Fruit fly (Drosophila melanogaster) whole organism, prepupa: ENCODE measurements around the gene CG1113.

ENCODE experiments used
- Blimp-1 ChIP-seq: fragments of 200-800 bp; sonication (Bioruptor generic); optimal IDR thresholded peaks from 3 replicates; lab custom pipeline; 2017; ENCODE audit warnings: missing biosample characterization, missing genetic modification characterization, mild to moderate bottlenecking, moderate library complexity, missing genetic modification reagents
- CG10669 ChIP-seq: fragments of 200-800 bp; sonication (Bioruptor generic); optimal IDR thresholded peaks from 3 replicates; lab custom pipeline; 2018; ENCODE audit warnings: missing biosample characterization, mild to moderate bottlenecking, missing genetic modification characterization, moderate library complexity
- CG11294 ChIP-seq: fragments of 200-800 bp; sonication (Bioruptor generic); IDR thresholded peaks from 2 replicates; pipeline ENCODE4 v1.3.6; 2022; ENCODE audit warnings: missing biosample characterization, missing genetic modification characterization
- CG11902 ChIP-seq: fragments of 200-800 bp; sonication (Bioruptor generic); optimal IDR thresholded peaks from 3 replicates; lab custom pipeline; 2016; ENCODE audit warnings: missing biosample characterization, missing genetic modification characterization
- CG15336 ChIP-seq: fragments of 200-800 bp; sonication (Bioruptor generic); IDR thresholded peaks from 2 replicates; pipeline ENCODE4 v1.3.6; 2022; ENCODE audit warnings: missing biosample characterization, missing genetic modification characterization
- CG16779 ChIP-seq: fragments of 200-800 bp; sonication (Bioruptor generic); optimal IDR thresholded peaks from 3 replicates; lab custom pipeline; 2017; ENCODE audit warnings: missing biosample characterization, mild to moderate bottlenecking, missing genetic modification characterization
- CG3032 ChIP-seq: fragments of 200-800 bp; optimal IDR thresholded peaks from 2 replicates; lab custom pipeline; 2019; ENCODE audit warnings: missing biosample characterization, mild to moderate bottlenecking, missing genetic modification characterization, moderate library complexity
- CG31627 ChIP-seq: fragments of 200-800 bp; sonication (Bioruptor generic); optimal IDR thresholded peaks from 3 replicates; lab custom pipeline; 2016; ENCODE audit warnings: missing biosample characterization, missing genetic modification characterization
- CG32006 ChIP-seq: fragments of 200-800 bp; sonication (Bioruptor generic); optimal IDR thresholded peaks from 3 replicates; lab custom pipeline; 2017; ENCODE audit warnings: missing biosample characterization, mild to moderate bottlenecking, missing genetic modification characterization
- CG3919 ChIP-seq: fragments of 200-800 bp; sonication (Bioruptor generic); optimal IDR thresholded peaks from 3 replicates; lab custom pipeline; 2016; ENCODE audit warnings: missing biosample characterization, missing genetic modification characterization
- CG4318 ChIP-seq: fragments of 200-800 bp; sonication (Bioruptor generic); optimal IDR thresholded peaks from 3 replicates; lab custom pipeline; 2017; ENCODE audit warnings: missing biosample characterization, mild to moderate bottlenecking, missing genetic modification characterization
- CG6163 ChIP-seq: fragments of 200-800 bp; sonication (Bioruptor generic); IDR thresholded peaks from 3 replicates; pipeline ENCODE4 v1.3.6; 2022; ENCODE audit warnings: missing biosample characterization, missing genetic modification characterization
- CG6276 ChIP-seq: fragments of 200-800 bp; sonication (Bioruptor generic); optimal IDR thresholded peaks from 2 replicates; lab custom pipeline; 2017; ENCODE audit warnings: missing biosample characterization, mild to moderate bottlenecking, missing genetic modification characterization
- CG6792 ChIP-seq: fragments of 200-800 bp; sonication (Bioruptor generic); optimal IDR thresholded peaks from 3 replicates; lab custom pipeline; 2016; ENCODE audit warnings: missing biosample characterization, missing genetic modification characterization
- CG6808 ChIP-seq: fragments of 200-800 bp; sonication (Bioruptor generic); optimal IDR thresholded peaks from 3 replicates; lab custom pipeline; 2017; ENCODE audit warnings: missing biosample characterization, missing genetic modification characterization, mild to moderate bottlenecking, moderate library complexity, missing genetic modification reagents
- CG6854 ChIP-seq: fragments of 200-800 bp; sonication (Bioruptor generic); optimal IDR thresholded peaks from 2 replicates; lab custom pipeline; 2017; ENCODE audit warnings: missing biosample characterization, mild to moderate bottlenecking, missing genetic modification characterization
- CG7368 ChIP-seq: fragments of 200-800 bp; sonication (Bioruptor generic); optimal IDR thresholded peaks from 3 replicates; lab custom pipeline; 2016; ENCODE audit warnings: missing biosample characterization, missing genetic modification characterization
- CG8119 ChIP-seq: fragments of 200-800 bp; sonication (Bioruptor generic); IDR thresholded peaks from 3 replicates; pipeline ENCODE4 v1.3.6; 2022; ENCODE audit warnings: missing biosample characterization, missing genetic modification characterization
- CG8632 ChIP-seq: fragments of 200-800 bp; sonication (Bioruptor generic); optimal IDR thresholded peaks from 3 replicates; lab custom pipeline; 2016; ENCODE audit warnings: missing biosample characterization, missing genetic modification characterization
- Eip75B ChIP-seq: fragments of 200-800 bp; sonication (Bioruptor generic); optimal IDR thresholded peaks from 3 replicates; lab custom pipeline; 2016; ENCODE audit warnings: missing biosample characterization, missing genetic modification characterization
- Eip78C ChIP-seq: fragments of 200-800 bp; sonication (Bioruptor generic); peaks from one replicate; lab custom pipeline; 2016; ENCODE audit warnings: missing biosample characterization, missing genetic modification characterization
- Ets21C ChIP-seq: fragments of 200-800 bp; sonication (Bioruptor generic); optimal IDR thresholded peaks from 3 replicates; lab custom pipeline; 2016; ENCODE audit warnings: missing biosample characterization, missing genetic modification characterization
- Ets96B ChIP-seq: fragments of 200-800 bp; optimal IDR thresholded peaks from 2 replicates; lab custom pipeline; 2019; ENCODE audit warnings: missing biosample characterization, mild to moderate bottlenecking, missing genetic modification characterization, moderate library complexity
- Gug ChIP-seq: fragments of 200-800 bp; sonication (Bioruptor generic); IDR thresholded peaks from 2 replicates; pipeline ENCODE4 v1.3.6; 2022; ENCODE audit warnings: missing biosample characterization, missing genetic modification characterization
- Hr38 ChIP-seq: sonication (Bioruptor generic); optimal IDR thresholded peaks from 2 replicates; lab custom pipeline; 2016; ENCODE audit warnings: missing biosample characterization, missing genetic modification characterization
- Hr39 ChIP-seq: fragments of 200-800 bp; sonication (Bioruptor generic); optimal IDR thresholded peaks from 2 replicates; lab custom pipeline; 2016; ENCODE audit warnings: missing biosample characterization, missing genetic modification characterization
- Hr4 ChIP-seq: fragments of 200-800 bp; sonication (Bioruptor generic); optimal IDR thresholded peaks from 3 replicates; lab custom pipeline; 2016; ENCODE audit warnings: missing biosample characterization, missing genetic modification characterization
- Smox ChIP-seq: fragments of 200-800 bp; sonication (Bioruptor generic); optimal IDR thresholded peaks from 3 replicates; lab custom pipeline; 2016; ENCODE audit warnings: missing biosample characterization, missing genetic modification characterization
- Sox102F ChIP-seq: fragments of 200-800 bp; sonication (Bioruptor generic); optimal IDR thresholded peaks from 2 replicates; lab custom pipeline; 2016; ENCODE audit warnings: missing biosample characterization, mild to moderate bottlenecking, missing genetic modification characterization
- Sox15 ChIP-seq: fragments of 200-800 bp; sonication (Bioruptor generic); optimal IDR thresholded peaks from 3 replicates; lab custom pipeline; 2016; ENCODE audit warnings: missing biosample characterization, missing genetic modification characterization
- acj6 ChIP-seq: fragments of 200-800 bp; sonication (Bioruptor generic); optimal IDR thresholded peaks from 3 replicates; lab custom pipeline; 2016; ENCODE audit warnings: missing biosample characterization, missing genetic modification characterization
- cyc ChIP-seq: fragments of 200-800 bp; sonication (Bioruptor generic); optimal IDR thresholded peaks from 3 replicates; lab custom pipeline; 2016; ENCODE audit warnings: missing biosample characterization, missing genetic modification characterization
- dac ChIP-seq: fragments of 200-800 bp; sonication (Bioruptor generic); optimal IDR thresholded peaks from 2 replicates; lab custom pipeline; 2017; ENCODE audit warnings: missing biosample characterization, mild to moderate bottlenecking, missing genetic modification characterization
- dsx ChIP-seq: fragments of 200-800 bp; optimal IDR thresholded peaks from 3 replicates; lab custom pipeline; 2019; ENCODE audit warnings: missing biosample characterization, mild to moderate bottlenecking, missing genetic modification characterization, moderate library complexity; ENCODE audit not compliant: poor library complexity, severe bottlenecking
- eg ChIP-seq: fragments of 200-800 bp; sonication (Bioruptor generic); IDR thresholded peaks from 3 replicates; pipeline ENCODE4 v1.3.6; 2022; ENCODE audit warnings: missing biosample characterization, missing genetic modification characterization
- fd59A ChIP-seq: fragments of 200-800 bp; sonication (Bioruptor generic); optimal IDR thresholded peaks from 2 replicates; lab custom pipeline; 2017; ENCODE audit warnings: missing biosample characterization, mild to moderate bottlenecking, missing genetic modification characterization, missing genetic modification reagents
- fkh ChIP-seq: fragments of 200-800 bp; sonication (Bioruptor generic); optimal IDR thresholded peaks from 3 replicates; lab custom pipeline; 2017; ENCODE audit warnings: missing biosample characterization, mild to moderate bottlenecking, missing genetic modification characterization, moderate library complexity
- lz ChIP-seq: fragments of 200-800 bp; sonication (Bioruptor generic); optimal IDR thresholded peaks from 3 replicates; lab custom pipeline; 2016; ENCODE audit warnings: missing biosample characterization, missing genetic modification characterization
- pdm3 ChIP-seq: fragments of 200-800 bp; sonication (Bioruptor generic); optimal IDR thresholded peaks from 3 replicates; lab custom pipeline; 2016; ENCODE audit warnings: missing biosample characterization, missing genetic modification characterization
- salr ChIP-seq, 2 experiments: fragments of 200-800 bp; sonication (Bioruptor generic); optimal IDR thresholded peaks; 3 replicates each; lab custom pipeline; 2016 to 2018; ENCODE audit warnings: missing biosample characterization in 2 of 2, missing genetic modification characterization in 2 of 2, mild to moderate bottlenecking in 1 of 2
- ss ChIP-seq, 2 experiments: fragments of 200-800 bp; sonication (Bioruptor generic); optimal IDR thresholded peaks; 2 replicates in 1 of 2; 3 replicates in 1 of 2; lab custom pipeline; 2017 to 2018; ENCODE audit warnings: mild to moderate bottlenecking in 2 of 2, missing biosample characterization in 2 of 2, missing genetic modification characterization in 2 of 2, moderate library complexity in 1 of 2
- svp ChIP-seq: fragments of 200-800 bp; sonication (Bioruptor generic); peaks from one replicate; lab custom pipeline; 2016; ENCODE audit warnings: missing biosample characterization, missing genetic modification characterization
- vri ChIP-seq: fragments of 200-800 bp; sonication (Bioruptor generic); optimal IDR thresholded peaks from 3 replicates; lab custom pipeline; 2016; ENCODE audit warnings: missing biosample characterization, mild to moderate bottlenecking, missing genetic modification characterization

CG1113 gene

DNA sequence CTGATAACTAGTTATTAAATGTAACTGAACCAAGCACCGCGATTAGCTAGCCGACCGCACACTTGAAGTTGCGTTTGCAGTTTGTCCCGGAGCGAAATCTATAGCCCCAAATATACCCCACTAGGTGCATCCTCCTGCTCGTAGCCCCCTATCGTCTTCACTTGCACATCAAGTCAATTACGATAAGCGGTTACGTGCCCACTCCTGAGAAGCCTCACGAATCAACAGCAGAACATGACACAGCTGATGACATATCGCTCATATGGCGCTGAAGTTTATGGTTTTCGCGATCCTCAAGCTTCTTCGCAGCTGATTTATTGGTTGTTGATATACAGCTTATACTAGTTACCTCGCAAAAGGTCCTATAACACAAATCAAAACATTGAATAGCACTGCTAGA, 8.3 kb downstream of the CG1113 start (continued):
- TF ChIP-seq ss (GFP tag; optimal IDR thresholded peaks at IDR 0.05; lab: Kevin White, UChicago) (peak in 1 of 2 experiments; percentile 6), CG8632 (GFP tag; lab: Kevin White, UChicago) (no peak), Smox (no peak)

DNA sequence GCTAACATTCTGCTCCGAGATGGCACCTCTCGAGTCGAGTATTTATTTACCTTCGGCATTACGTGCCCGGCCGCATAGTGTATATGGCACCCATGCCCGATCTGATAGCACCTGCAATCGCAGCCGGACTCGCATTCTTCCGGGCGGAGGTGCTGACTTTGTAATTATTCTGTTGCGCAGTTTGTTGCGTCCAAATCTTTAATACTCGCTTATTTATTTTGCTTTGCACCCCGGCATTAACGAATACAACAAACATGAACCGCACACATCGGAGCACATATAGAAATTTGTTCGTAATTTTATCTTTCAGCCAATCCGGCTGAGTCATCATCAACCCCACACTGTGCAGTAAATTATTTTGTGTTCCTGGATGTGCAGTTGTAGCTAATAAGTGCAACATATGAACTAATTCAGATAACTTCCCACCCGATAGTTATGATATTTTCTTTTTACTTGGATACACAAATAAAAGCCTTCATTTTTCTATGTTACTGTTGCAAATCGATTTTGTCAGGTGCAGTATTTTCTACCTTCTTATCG, 9.1 kb downstream of the CG1113 start:
- TF ChIP-seq CG6854 (GFP tag; lab: Kevin White, UChicago): no peak
- TF ChIP-seq Sox15 (GFP tag; lab: Kevin White, UChicago): no peak
- TF ChIP-seq fd59A (GFP tag; lab: Kevin White, UChicago): no peak
- no peak for TF ChIP-seq CG7368 (GFP tag; lab: Kevin White, UChicago)
- TF ChIP-seq fkh (GFP tag; lab: Kevin White, UChicago): peak; percentile 8
- TF ChIP-seq Ets21C: no peak
- TF ChIP-seq svp (GFP tag; lab: Kevin White, UChicago): peak; percentile 45
- TF ChIP-seq Eip78C (GFP tag; lab: Kevin White, UChicago): peak; percentile 30
- TF ChIP-seq CG3032: no peak
- peak; percentile 64 for TF ChIP-seq vri (GFP tag; lab: Kevin White, UChicago)
- TF ChIP-seq Hr38 (GFP tag; lab: Kevin White, UChicago): no peak
- TF ChIP-seq Blimp-1 (GFP tag; lab: Kevin White, UChicago): no peak
- TF ChIP-seq CG6792: no peak
- TF ChIP-seq CG8119: no peak
- TF ChIP-seq CG31627: no peak

DNA sequence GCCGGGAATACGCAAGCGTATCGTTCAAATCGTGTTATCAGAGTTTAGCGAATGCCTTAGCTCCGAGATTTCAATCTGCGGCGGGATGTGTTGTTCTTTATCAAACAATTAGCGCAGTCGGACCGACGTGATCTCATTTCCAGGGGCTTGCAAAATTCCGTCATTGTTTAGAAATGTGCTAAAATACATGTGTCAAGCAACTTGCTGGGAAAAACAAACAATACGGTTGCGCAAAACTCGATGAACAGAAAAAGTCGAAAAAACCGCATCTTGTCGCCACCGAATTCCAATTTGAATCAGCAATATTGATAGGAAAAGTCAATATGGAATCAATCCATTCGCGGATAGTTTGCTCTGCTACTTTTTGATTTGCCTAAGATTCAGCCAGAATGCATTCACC, 9.6 kb downstream of the CG1113 start, which contains the start of gene Tim17a2:
Gene Tim17a2 (minus strand): TSS at position 101 of the 400 bp plus-strand sequence.
- TF ChIP-seq Hr4 (GFP tag; lab: Kevin White, UChicago) (no peak), Eip78C (GFP tag; lab: Kevin White, UChicago) (no peak), acj6 (GFP tag; lab: Kevin White, UChicago) (no peak), Sox102F (GFP tag; lab: Kevin White, UChicago) (no peak), Hr39 (no peak), dac (GFP tag; lab: Kevin White, UChicago) (no peak), CG11902 (GFP tag; lab: Kevin White, UChicago) (no peak), CG3032 (no peak), CG6163 (GFP tag; lab: Robert Waterston, UW) (no peak), CG6792 (no peak), CG10669 (no peak), eg (GFP tag; lab: Robert Waterston, UW) (no peak), CG15336 (no peak), CG4318 (GFP tag; lab: Kevin White, UChicago) (no peak), dsx (GFP tag; lab: Kevin White, UChicago) (no peak), Smox (no peak)

DNA sequence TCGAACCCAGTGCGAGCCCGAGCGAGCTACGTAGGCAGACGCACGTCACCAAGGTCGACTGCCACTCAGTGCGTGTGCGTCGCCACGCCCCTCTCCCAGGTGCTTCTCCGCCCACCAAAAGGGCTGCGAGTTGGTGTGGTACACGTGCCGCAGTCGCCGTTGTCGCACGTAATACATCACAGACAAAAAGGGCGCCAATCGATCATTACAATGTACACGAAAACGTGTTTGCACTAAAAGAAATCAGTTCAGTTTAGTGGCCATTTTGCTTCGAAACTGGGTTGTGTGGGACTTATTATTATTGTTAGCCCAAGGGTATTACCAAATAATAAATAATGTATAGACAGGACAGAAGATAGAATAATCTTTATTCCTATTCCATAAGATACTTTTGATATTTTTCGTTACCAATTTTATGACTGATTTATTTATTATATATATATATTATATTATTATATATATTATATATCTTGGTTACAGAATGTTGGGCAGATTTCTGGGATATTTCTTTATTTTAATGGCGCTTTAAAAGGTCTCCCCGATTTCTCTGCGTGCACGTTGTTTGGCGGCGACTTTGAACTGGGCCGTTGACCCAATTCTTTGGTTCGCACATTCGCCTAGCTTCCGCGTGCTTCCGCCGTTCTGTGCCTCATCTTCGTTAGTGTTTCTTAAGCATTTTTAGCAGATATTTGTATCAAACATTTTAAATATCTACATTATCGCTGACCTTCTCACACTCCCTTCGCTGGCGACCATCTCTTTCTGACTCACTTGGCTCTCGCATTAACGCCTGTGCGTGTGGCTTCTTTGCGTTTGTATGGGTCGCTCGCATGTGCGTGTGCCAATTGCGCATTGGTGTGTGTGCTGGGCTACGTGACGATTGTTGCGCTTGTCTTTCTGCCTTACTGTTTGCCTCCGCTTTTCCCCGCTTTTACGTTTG, 10.6 kb downstream of the CG1113 start:
- TF ChIP-seq CG8119: peak; percentile 70; the same call in 2 of the 3 replicates
- TF ChIP-seq Eip75B (GFP tag; lab: Kevin White, UChicago): no peak
- TF ChIP-seq Smox: no peak
- TF ChIP-seq cyc (GFP tag; lab: Kevin White, UChicago): no peak
- peak in 1 of 2 experiments; percentile 13 for TF ChIP-seq salr (GFP tag; optimal IDR thresholded peaks at IDR 0.05; lab: Kevin White, UChicago)
- TF ChIP-seq CG16779 (tag; lab: Kevin White, UChicago): no peak
- no peak; the same call in 1 of the 2 replicates for TF ChIP-seq Gug (GFP tag; lab: Robert Waterston, UW)
- peak; percentile 61 for TF ChIP-seq CG6276
- peak; percentile 73 for TF ChIP-seq CG8632 (GFP tag; lab: Kevin White, UChicago)
- TF ChIP-seq CG32006 (GFP tag; lab: Kevin White, UChicago): peak; percentile 83
- TF ChIP-seq CG3919 (GFP tag; lab: Kevin White, UChicago): peak; percentile 61
- peak; percentile 85 for TF ChIP-seq Eip78C (GFP tag; lab: Kevin White, UChicago)
- peak; percentile 25 for TF ChIP-seq Blimp-1 (GFP tag; lab: Kevin White, UChicago)
- TF ChIP-seq Sox102F (GFP tag; lab: Kevin White, UChicago): peak; percentile 15
- peak; percentile 27 for TF ChIP-seq CG7368 (GFP tag; lab: Kevin White, UChicago)
- TF ChIP-seq CG11902 (GFP tag; lab: Kevin White, UChicago): peak; percentile 11
- TF ChIP-seq CG6808 (GFP tag; lab: Kevin White, UChicago): peak; percentile 82
- peak; percentile 22 for TF ChIP-seq pdm3 (GFP tag; lab: Kevin White, UChicago)
- TF ChIP-seq fd59A (GFP tag; lab: Kevin White, UChicago): peak; percentile 43
- TF ChIP-seq CG11294 (GFP tag; lab: Robert Waterston, UW): no peak; the same call in 1 of the 2 replicates
- peak; percentile 69 for TF ChIP-seq Ets96B
- TF ChIP-seq lz (GFP tag; lab: Kevin White, UChicago): no peak
- TF ChIP-seq vri (GFP tag; lab: Kevin White, UChicago): peak; percentile 49
